Worm (Caenorhabditis elegans) whole organism, young adult: ENCODE data around the gene F09B9.4.
A peak's percentile ranks its signal among the peaks of the same experiment; 100 is the strongest.

ENCODE experiments used
- B0035.1 ChIP-seq: sonication (generic microtip); optimal IDR thresholded peaks from 2 replicates; lab custom pipeline; 2016; ENCODE audit warnings: missing genetic modification characterization, mild to moderate bottlenecking, missing compliant biosample characterization, missing genotype, missing genetic modification reagents
- C06A6.2 ChIP-seq: fragments of 200-800 bp; sonication (Bioruptor generic); conservative IDR thresholded peaks from 2 replicates; pipeline ENCODE4 v1.3.6; 2022; ENCODE audit warnings: missing genetic modification characterization, missing compliant biosample characterization
- F10E7.11 ChIP-seq: sonication (generic microtip); optimal IDR thresholded peaks from 2 replicates; lab custom pipeline; 2017; ENCODE audit warnings: mild to moderate bottlenecking, missing genetic modification characterization, moderate library complexity, missing compliant biosample characterization
- F33H1.4 ChIP-seq: fragments of 200-800 bp; sonication (Bioruptor generic); IDR thresholded peaks from 2 replicates; pipeline ENCODE4 v1.3.6; 2022; ENCODE audit warnings: missing genetic modification reagents, missing genetic modification characterization, missing compliant biosample characterization
- F37B4.10 ChIP-seq: fragments of 200-800 bp; sonication (Bioruptor generic); IDR thresholded peaks from 2 replicates; pipeline ENCODE4 v1.3.6; 2022; ENCODE audit warnings: missing genetic modification characterization, missing compliant biosample characterization
- F55B11.4 ChIP-seq: sonication (generic microtip); optimal IDR thresholded peaks from 2 replicates; lab custom pipeline; 2016; ENCODE audit warnings: missing compliant biosample characterization, missing genetic modification characterization, borderline replicate concordance; ENCODE audit not compliant: insufficient read depth
- F57C9.4 ChIP-seq: sonication (generic microtip); optimal IDR thresholded peaks from 2 replicates; lab custom pipeline; 2017; ENCODE audit warnings: mild to moderate bottlenecking, missing genetic modification characterization, missing compliant biosample characterization
- K12H6.12 ChIP-seq: fragments of 200-800 bp; sonication (Bioruptor generic); optimal IDR thresholded peaks from 2 replicates; lab custom pipeline; 2018; ENCODE audit warnings: mild to moderate bottlenecking, missing genetic modification characterization, missing compliant biosample characterization
- Y95B8A.8 ChIP-seq: fragments of 200-800 bp; sonication (Bioruptor generic); IDR thresholded peaks from 2 replicates; pipeline ENCODE4 v1.3.6; 2022; ENCODE audit warnings: missing genetic modification reagents, missing genetic modification characterization, missing compliant biosample characterization
- ZK185.1 ChIP-seq: sonication (generic microtip); optimal IDR thresholded peaks from 2 replicates; lab custom pipeline; 2016; ENCODE audit warnings: mild to moderate bottlenecking, missing genetic modification characterization, missing compliant biosample characterization; ENCODE audit not compliant: poor library complexity, severe bottlenecking
- ama-1 ChIP-seq, 3 experiments: fragments of 150-350 bp in 1 of 3; sonication (generic microtip) in 2 of 3; optimal IDR thresholded peaks; 2 replicates each; lab custom pipeline; 2014 to 2018; ENCODE audit warnings: missing biosample characterization in 2 of 3, missing genetic modification characterization in 2 of 3, missing genetic modification reagents in 2 of 3
- aptf-2 ChIP-seq: fragments of 200-800 bp; sonication (Bioruptor generic); conservative IDR thresholded peaks from 2 replicates; pipeline ENCODE4 v1.3.6; 2022; ENCODE audit warnings: missing genetic modification reagents, missing genetic modification characterization, missing compliant biosample characterization
- aptf-3 ChIP-seq: fragments of 200-800 bp; sonication (Bioruptor generic); IDR thresholded peaks from 2 replicates; pipeline ENCODE4 v1.3.6; 2022; ENCODE audit warnings: missing genetic modification characterization, missing compliant biosample characterization
- attf-5 ChIP-seq: fragments of 200-800 bp; sonication (Bioruptor generic); optimal IDR thresholded peaks from 2 replicates; lab custom pipeline; 2018; ENCODE audit warnings: mild to moderate bottlenecking, missing genetic modification characterization, missing compliant biosample characterization
- bed-1 ChIP-seq: fragments of 200-800 bp; sonication (Bioruptor generic); IDR thresholded peaks from 2 replicates; pipeline ENCODE4 v1.3.6; 2022; ENCODE audit warnings: missing genetic modification reagents, missing genetic modification characterization, missing compliant biosample characterization
- cebp-2 ChIP-seq: fragments of 200-800 bp; sonication (Bioruptor generic); IDR thresholded peaks from 2 replicates; pipeline ENCODE4 v1.3.6; 2022; ENCODE audit warnings: missing genetic modification characterization, missing compliant biosample characterization
- ceh-79 ChIP-seq: sonication (generic microtip); optimal IDR thresholded peaks from 2 replicates; lab custom pipeline; 2017; ENCODE audit warnings: mild to moderate bottlenecking, missing genetic modification characterization, missing compliant biosample characterization
- ceh-91 ChIP-seq: fragments of 200-800 bp; sonication (Bioruptor generic); IDR thresholded peaks from 2 replicates; pipeline ENCODE4 v1.3.6; 2022; ENCODE audit warnings: missing genetic modification reagents, missing genetic modification characterization, missing compliant biosample characterization
- chd-7 ChIP-seq: sonication (generic microtip); optimal IDR thresholded peaks from 2 replicates; lab custom pipeline; 2016; ENCODE audit warnings: mild to moderate bottlenecking, missing genetic modification characterization, moderate library complexity, missing compliant biosample characterization
- dox-1 ChIP-seq: fragments of 200-800 bp; sonication (Bioruptor generic); IDR thresholded peaks from 2 replicates; pipeline ENCODE4 v1.3.6; 2022; ENCODE audit warnings: missing genetic modification reagents, missing genetic modification characterization, missing compliant biosample characterization
- efl-1 ChIP-seq: fragments of 150-350 bp; optimal IDR thresholded peaks from 2 replicates; lab custom pipeline; 2014; ENCODE audit warnings: missing biosample characterization, missing genetic modification reagents, missing genetic modification characterization
- egrh-3 ChIP-seq: fragments of 200-800 bp; sonication (Bioruptor generic); IDR thresholded peaks from 2 replicates; pipeline ENCODE4 v1.3.6; 2022; ENCODE audit warnings: missing genetic modification reagents, missing genetic modification characterization, missing compliant biosample characterization
- fkh-3 ChIP-seq: sonication (generic microtip); optimal IDR thresholded peaks from 2 replicates; lab custom pipeline; 2016; ENCODE audit warnings: mild to moderate bottlenecking, missing genetic modification characterization, missing compliant biosample characterization
- gei-17 ChIP-seq: fragments of 200-800 bp; sonication (Bioruptor generic); optimal IDR thresholded peaks from 2 replicates; lab custom pipeline; 2018; ENCODE audit warnings: mild to moderate bottlenecking, missing genetic modification characterization, missing compliant biosample characterization
- him-1 ChIP-seq: sonication (generic microtip); optimal IDR thresholded peaks from 2 replicates; lab custom pipeline; 2016; ENCODE audit warnings: missing genotype, missing genetic modification reagents, missing genetic modification characterization, missing compliant biosample characterization
- hlh-12 ChIP-seq: sonication (generic microtip); optimal IDR thresholded peaks from 2 replicates; lab custom pipeline; 2016; ENCODE audit warnings: missing genetic modification characterization, missing compliant biosample characterization
- hlh-26 ChIP-seq: fragments of 200-800 bp; sonication (Bioruptor generic); conservative IDR thresholded peaks from 2 replicates; pipeline ENCODE4 v1.3.6; 2022; ENCODE audit warnings: missing genetic modification reagents, missing genetic modification characterization, missing compliant biosample characterization
- hmg-20 ChIP-seq: fragments of 200-800 bp; sonication (Bioruptor generic); IDR thresholded peaks from 2 replicates; pipeline ENCODE4 v1.3.6; 2022; ENCODE audit warnings: missing genetic modification reagents, missing genetic modification characterization, missing compliant biosample characterization
- hsf-1 ChIP-seq: fragments of 200-800 bp; sonication (Bioruptor generic); IDR thresholded peaks from 2 replicates; pipeline ENCODE4 v1.3.6; 2022; ENCODE audit warnings: missing genetic modification reagents, missing genetic modification characterization, missing compliant biosample characterization
- let-526 ChIP-seq: fragments of 200-800 bp; sonication (Bioruptor generic); IDR thresholded peaks from 2 replicates; pipeline ENCODE4 v1.3.6; 2022; ENCODE audit warnings: missing genetic modification reagents, missing genetic modification characterization, missing compliant biosample characterization
- lin-35 ChIP-seq, 3 experiments: fragments of 150-350 bp in 2 of 3; sonication (generic microtip) in 1 of 3; optimal IDR thresholded peaks; 2 replicates each; lab custom pipeline; 2014 to 2018; ENCODE audit warnings: missing biosample characterization in 3 of 3, missing genetic modification characterization in 3 of 3, missing genetic modification reagents in 3 of 3
- lin-40 ChIP-seq: sonication (generic microtip); optimal IDR thresholded peaks from 2 replicates; lab custom pipeline; 2016; ENCODE audit warnings: missing genetic modification characterization, mild to moderate bottlenecking, missing compliant biosample characterization, missing genotype, missing genetic modification reagents
- lin-54 ChIP-seq: fragments of 200-800 bp; sonication (Bioruptor generic); optimal IDR thresholded peaks from 2 replicates; lab custom pipeline; 2018; ENCODE audit warnings: mild to moderate bottlenecking, missing genetic modification characterization, missing compliant biosample characterization
- lir-1 ChIP-seq: fragments of 200-800 bp; sonication (Bioruptor generic); conservative IDR thresholded peaks from 2 replicates; pipeline ENCODE4 v1.3.6; 2022; ENCODE audit warnings: missing genetic modification reagents, missing genetic modification characterization, missing compliant biosample characterization
- lsy-27 ChIP-seq: sonication (generic microtip); optimal IDR thresholded peaks from 2 replicates; lab custom pipeline; 2017; ENCODE audit warnings: missing genetic modification characterization, mild to moderate bottlenecking, missing compliant biosample characterization, antibody characterized with exemption, missing genotype, borderline replicate concordance; ENCODE audit not compliant: insufficient read depth
- madf-8 ChIP-seq: fragments of 200-800 bp; sonication (Bioruptor generic); conservative IDR thresholded peaks from 2 replicates; pipeline ENCODE4 v1.3.6; 2022; ENCODE audit warnings: missing genetic modification reagents, missing genetic modification characterization, missing compliant biosample characterization
- mcd-1 ChIP-seq: fragments of 200-800 bp; sonication (Bioruptor generic); IDR thresholded peaks from 2 replicates; pipeline ENCODE4 v1.3.6; 2022; ENCODE audit warnings: missing genetic modification reagents, missing genetic modification characterization, missing compliant biosample characterization
- mes-4 ChIP-seq: sonication (generic microtip); optimal IDR thresholded peaks from 2 replicates; lab custom pipeline; 2016; ENCODE audit warnings: missing genotype, missing genetic modification characterization, missing compliant biosample characterization
- nfya-2 ChIP-seq: fragments of 200-800 bp; sonication (Bioruptor generic); IDR thresholded peaks from 2 replicates; pipeline ENCODE4 v1.3.6; 2022; ENCODE audit warnings: missing genetic modification reagents, missing genetic modification characterization, missing compliant biosample characterization
- nfyb-1 ChIP-seq: fragments of 200-800 bp; sonication (Bioruptor generic); IDR thresholded peaks from 2 replicates; pipeline ENCODE4 v1.3.6; 2022; ENCODE audit warnings: missing genetic modification reagents, missing genetic modification characterization, missing compliant biosample characterization
- nhr-120 ChIP-seq: fragments of 200-800 bp; sonication (Bioruptor generic); IDR thresholded peaks from 2 replicates; pipeline ENCODE4 v1.3.6; 2022; ENCODE audit warnings: missing genetic modification characterization, missing compliant biosample characterization
- nhr-27 ChIP-seq: fragments of 200-800 bp; sonication (Bioruptor generic); optimal IDR thresholded peaks from 2 replicates; lab custom pipeline; 2018; ENCODE audit warnings: mild to moderate bottlenecking, missing genetic modification characterization, moderate library complexity, missing compliant biosample characterization
- snpc-1.3 ChIP-seq: sonication (generic microtip); optimal IDR thresholded peaks from 2 replicates; lab custom pipeline; 2017; ENCODE audit warnings: missing genetic modification characterization, mild to moderate bottlenecking, missing compliant biosample characterization, antibody characterized with exemption, moderate library complexity, missing genotype, missing genetic modification reagents; ENCODE audit not compliant: insufficient read depth
- tbp1 ChIP-seq: fragments of 200-800 bp; sonication (Bioruptor generic); optimal IDR thresholded peaks from 2 replicates; lab custom pipeline; 2018; ENCODE audit warnings: mild to moderate bottlenecking, missing genetic modification characterization, missing compliant biosample characterization
- tbx-9 ChIP-seq: sonication (generic microtip); optimal IDR thresholded peaks from 2 replicates; lab custom pipeline; 2016; ENCODE audit warnings: borderline replicate concordance, missing genetic modification characterization, inconsistent platforms, missing compliant biosample characterization
- zfh-2 ChIP-seq: fragments of 200-800 bp; sonication (Bioruptor generic); conservative IDR thresholded peaks from 2 replicates; pipeline ENCODE4 v1.3.6; 2022; ENCODE audit warnings: missing genetic modification reagents, missing genetic modification characterization, missing compliant biosample characterization
- ztf-26 ChIP-seq: sonication (generic microtip); optimal IDR thresholded peaks from 2 replicates; lab custom pipeline; 2017; ENCODE audit warnings: missing genetic modification characterization, missing compliant biosample characterization
- ztf-3 ChIP-seq: fragments of 200-800 bp; sonication (Bioruptor generic); optimal IDR thresholded peaks from 2 replicates; lab custom pipeline; 2018; ENCODE audit warnings: mild to moderate bottlenecking, missing genetic modification characterization, missing compliant biosample characterization
- ztf-6 ChIP-seq: fragments of 200-800 bp; sonication (Bioruptor generic); IDR thresholded peaks from 2 replicates; pipeline ENCODE4 v1.3.6; 2022; ENCODE audit warnings: missing genetic modification reagents, missing genetic modification characterization, missing compliant biosample characterization

Gene F09B9.4

DNA sequence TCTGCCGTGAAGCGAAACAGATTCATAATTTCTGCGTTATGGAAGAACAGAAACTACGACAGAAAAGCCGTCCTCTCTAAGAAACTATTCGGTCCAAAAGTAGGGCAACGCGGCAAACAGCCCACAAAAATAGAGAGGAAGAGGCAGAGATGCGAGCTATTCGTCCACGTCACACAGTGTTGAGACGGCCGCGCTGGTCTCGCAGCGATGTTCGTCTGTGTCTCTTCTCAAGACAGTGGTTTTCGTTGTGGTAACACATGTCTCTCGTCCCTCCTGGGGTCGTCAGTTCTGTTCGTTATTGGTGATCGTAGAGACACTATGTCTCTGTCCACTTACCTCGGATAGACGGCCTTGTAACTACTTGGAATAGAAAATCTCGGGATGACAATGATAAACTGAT is 1.7 kb upstream of the F09B9.4 start, which contains the start of gene erd-2.1 (continued):
- no peak for TF ChIP-seq lin-35 (GFP tag; optimal IDR thresholded peaks at IDR 0.05; lab: Kevin White, UChicago)
- no peak for TF ChIP-seq F57C9.4 (tag; lab: Kevin White, UChicago)
- no peak for TF ChIP-seq him-1 (tag; lab: Kevin White, UChicago)
- TF ChIP-seq let-526 (GFP tag; lab: Robert Waterston, UW) = no peak
- TF ChIP-seq mcd-1 = 0 out of 2 replicates have a peak, but pooled peaks have one; percentile 17
- TF ChIP-seq F37B4.10 (GFP tag; lab: Robert Waterston, UW) = no peak
- peak; percentile 28 for TF ChIP-seq K12H6.12
- peak; percentile 91 for TF ChIP-seq nfyb-1 (GFP tag; lab: Robert Waterston, UW)
- TF ChIP-seq hmg-20 (GFP tag; lab: Robert Waterston, UW) = no peak
- peak; percentile 44 for TF ChIP-seq lin-40 (tag; lab: Kevin White, UChicago)
- no peak for TF ChIP-seq ztf-26 (tag; lab: Kevin White, UChicago)
- no peak for TF ChIP-seq F10E7.11 (tag; lab: Kevin White, UChicago)
- no peak for TF ChIP-seq lir-1
- no peak for TF ChIP-seq snpc-1.3 (tag; lab: Kevin White, UChicago)
- no peak for TF ChIP-seq ztf-3 (GFP tag; lab: Kevin White, UChicago)
- TF ChIP-seq mes-4 (tag; lab: Kevin White, UChicago) = no peak
- no peak for TF ChIP-seq efl-1 (GFP tag; lab: Kevin White, UChicago)
- no peak for TF ChIP-seq lin-54 (GFP tag; lab: Kevin White, UChicago)
- TF ChIP-seq ama-1 (optimal IDR thresholded peaks at IDR 0.05; lab: Kevin White, UChicago) = no peak
- no peak for TF ChIP-seq ama-1 (GFP tag; optimal IDR thresholded peaks at IDR 0.05; lab: Kevin White, UChicago)
- no peak for TF ChIP-seq Y95B8A.8 (GFP tag; lab: Robert Waterston, UW)
- TF ChIP-seq hlh-12 (tag; lab: Kevin White, UChicago) = no peak
- no peak for TF ChIP-seq ceh-79
- TF ChIP-seq egrh-3 = no peak
- TF ChIP-seq tbp1 (GFP tag; lab: Kevin White, UChicago) = peak; percentile 18
- TF ChIP-seq madf-8 = no peak
- TF ChIP-seq nhr-27 (tag; lab: Kevin White, UChicago) = no peak
- TF ChIP-seq attf-5 = no peak
- TF ChIP-seq ZK185.1 (tag; lab: Kevin White, UChicago) = peak; percentile 62
- peak; percentile 60 for TF ChIP-seq F33H1.4 (GFP tag; lab: Robert Waterston, UW)
- no peak for TF ChIP-seq tbx-9 (tag; lab: Kevin White, UChicago)
- peak; percentile 31 for TF ChIP-seq gei-17
- no peak for TF ChIP-seq hlh-26
- TF ChIP-seq F55B11.4 = no peak
- no peak for TF ChIP-seq aptf-3 (GFP tag; lab: Robert Waterston, UW)
- no peak for TF ChIP-seq ceh-91 (GFP tag; lab: Robert Waterston, UW)
- no peak for TF ChIP-seq C06A6.2 (GFP tag; lab: Robert Waterston, UW)
- no peak for TF ChIP-seq nfya-2 (GFP tag; lab: Robert Waterston, UW)
- TF ChIP-seq zfh-2 (GFP tag; lab: Robert Waterston, UW) = peak; percentile 85
- no peak; the same call in 1 of the 2 replicates for TF ChIP-seq dox-1 (GFP tag; lab: Robert Waterston, UW)
- no peak for TF ChIP-seq lsy-27 (tag; lab: Kevin White, UChicago)
- no peak for TF ChIP-seq aptf-2 (GFP tag; lab: Robert Waterston, UW)
- no peak for TF ChIP-seq ztf-6 (GFP tag; lab: Robert Waterston, UW)
- TF ChIP-seq nhr-120 = no peak
- no peak for TF ChIP-seq cebp-2 (GFP tag; lab: Robert Waterston, UW)
- TF ChIP-seq bed-1 (GFP tag; lab: Robert Waterston, UW) = no peak
- no peak for TF ChIP-seq chd-7
- TF ChIP-seq hsf-1 (GFP tag; lab: Robert Waterston, UW) = no peak
- no peak for TF ChIP-seq B0035.1 (tag; lab: Kevin White, UChicago)
- no peak for TF ChIP-seq fkh-3
